Fruit fly (Drosophila melanogaster) Kc167 (cell line): ENCODE data around the gene mwh.

ENCODE experiments used
- Myc ChIP-seq: fragments of >200 bp; optimal IDR thresholded peaks from 2 replicates; lab custom pipeline; 2017; ENCODE audit warnings: missing external identifiers
- Sin3A ChIP-seq: fragments of >200 bp; optimal IDR thresholded peaks from 2 replicates; lab custom pipeline; 2018; ENCODE audit warnings: missing external identifiers
- h ChIP-seq: fragments of >200 bp; optimal IDR thresholded peaks from 3 replicates; lab custom pipeline; 2018; ENCODE audit warnings: missing external identifiers
- insv ChIP-seq: fragments of >200 bp; optimal IDR thresholded peaks from 3 replicates; lab custom pipeline; 2018; ENCODE audit warnings: missing external identifiers
- psq ChIP-seq: fragments of >200 bp; optimal IDR thresholded peaks from 2 replicates; lab custom pipeline; 2017; ENCODE audit warnings: missing external identifiers
- ttk ChIP-seq: sonication (Bioruptor generic); optimal IDR thresholded peaks from 2 replicates; lab custom pipeline; 2017; ENCODE audit warnings: missing external identifiers

mwh gene

dm6 chr3L:1200357-1201051, at the start of gene mwh:
TSS of gene mwh (plus strand) at chr3L:1200786.
- TF ChIP-seq Sin3A (lab: Kevin White, UChicago) (no peak), ttk (lab: Kevin White, UChicago) (no peak), Myc (no peak), psq (lab: Kevin White, UChicago) (no peak), insv (no peak), h (lab: Kevin White, UChicago) (no peak)

dm6 chr3L:1151691-1152090, 48.9 kb upstream of the mwh start:
- TF ChIP-seq Sin3A (lab: Kevin White, UChicago) (no peak), ttk (lab: Kevin White, UChicago) (no peak), insv (no peak), Myc (no peak), psq (lab: Kevin White, UChicago) (no peak), h (lab: Kevin White, UChicago) (no peak)

- TF ChIP-seq insv (no peak), h (lab: Kevin White, UChicago) (no peak), Sin3A (lab: Kevin White, UChicago) (no peak), ttk (lab: Kevin White, UChicago) (no peak), Myc (no peak), psq (lab: Kevin White, UChicago) (no peak)
Measured at dm6 chr3L:1152540-1153348, 47.8 kb upstream of the mwh start.

dm6 chr3L:1165808-1166207, 34.8 kb upstream of the mwh start:
- TF ChIP-seq insv (no peak), Sin3A (lab: Kevin White, UChicago) (no peak), h (lab: Kevin White, UChicago) (no peak), ttk (lab: Kevin White, UChicago) (no peak), psq (lab: Kevin White, UChicago) (no peak), Myc (no peak)

dm6 chr3L:1166266-1166665, 34.3 kb upstream of the mwh start:
- TF ChIP-seq insv (no peak), h (lab: Kevin White, UChicago) (no peak), ttk (lab: Kevin White, UChicago) (no peak), Myc (no peak), Sin3A (lab: Kevin White, UChicago) (no peak), psq (lab: Kevin White, UChicago) (no peak)

dm6 chr3L:1166945-1167913, 33.4 kb upstream of the mwh start:
- TF ChIP-seq psq (lab: Kevin White, UChicago) (no peak), ttk (lab: Kevin White, UChicago) (no peak), insv (no peak), Sin3A (lab: Kevin White, UChicago) (no peak), Myc (no peak), h (lab: Kevin White, UChicago) (no peak)

dm6 chr3L:1168445-1168844, 32.1 kb upstream of the mwh start:
- TF ChIP-seq insv (no peak), Sin3A (lab: Kevin White, UChicago) (no peak), Myc (no peak), psq (lab: Kevin White, UChicago) (no peak), ttk (lab: Kevin White, UChicago) (no peak), h (lab: Kevin White, UChicago) (no peak)

- TF ChIP-seq ttk (lab: Kevin White, UChicago): no peak
- TF ChIP-seq Sin3A (lab: Kevin White, UChicago): no peak
- no peak for TF ChIP-seq Myc
- TF ChIP-seq psq (lab: Kevin White, UChicago): no peak
- TF ChIP-seq insv: no peak
- no peak for TF ChIP-seq h (lab: Kevin White, UChicago)
Measured at dm6 chr3L:1169617-1170016, 31.0 kb upstream of the mwh start.

- TF ChIP-seq insv: no peak
- no peak for TF ChIP-seq ttk (lab: Kevin White, UChicago)
- TF ChIP-seq psq (lab: Kevin White, UChicago): no peak
- TF ChIP-seq h (lab: Kevin White, UChicago): no peak
- TF ChIP-seq Myc: no peak
- no peak for TF ChIP-seq Sin3A (lab: Kevin White, UChicago)
Measured at dm6 chr3L:1170611-1171010, 30.0 kb upstream of the mwh start.

dm6 chr3L:1172858-1173257, 27.7 kb upstream of the mwh start:
- no peak for TF ChIP-seq ttk (lab: Kevin White, UChicago)
- no peak for TF ChIP-seq psq (lab: Kevin White, UChicago)
- no peak for TF ChIP-seq Myc
- TF ChIP-seq h (lab: Kevin White, UChicago): no peak
- TF ChIP-seq insv: no peak
- TF ChIP-seq Sin3A (lab: Kevin White, UChicago): no peak

- TF ChIP-seq psq (lab: Kevin White, UChicago) (no peak), Myc (no peak), insv (no peak), Sin3A (lab: Kevin White, UChicago) (no peak), h (lab: Kevin White, UChicago) (no peak), ttk (lab: Kevin White, UChicago) (no peak)
Measured at dm6 chr3L:1176515-1176914, 24.1 kb upstream of the mwh start.
